Fruit fly (Drosophila melanogaster): ENCODE data around the gene Ada1-2.
A peak's percentile ranks its signal among the peaks of the same experiment; 100 is the strongest.
"Not testable (repeated sequence)": the region's sequence is repeated elsewhere in the genome, so short reads cannot be mapped to it uniquely, and the experiment has no call there.

Gene Ada1-2

dm6 chr2L:11970343-11970742 is 22.4 kb upstream of the Ada1-2 start:
- no peak for TF ChIP-seq Dll (optimal IDR thresholded peaks at IDR 0.05)
- no peak for TF ChIP-seq pan (optimal IDR thresholded peaks at IDR 0.05)
- TF ChIP-seq psq (optimal IDR thresholded peaks at IDR 0.05) = no peak
- TF ChIP-seq EcR (GFP tag; optimal IDR thresholded peaks at IDR 0.05) = no peak
- TF ChIP-seq usp (GFP tag; optimal IDR thresholded peaks at IDR 0.05) = no peak
- no peak for TF ChIP-seq CG8478 (optimal IDR thresholded peaks at IDR 0.05)

- no peak for TF ChIP-seq psq (optimal IDR thresholded peaks at IDR 0.05)
- TF ChIP-seq pan (optimal IDR thresholded peaks at IDR 0.05) = no peak
- peak; percentile 75 for TF ChIP-seq Dll (optimal IDR thresholded peaks at IDR 0.05)
- peak; percentile 84 for TF ChIP-seq CG8478 (optimal IDR thresholded peaks at IDR 0.05)
- TF ChIP-seq usp (GFP tag; optimal IDR thresholded peaks at IDR 0.05) = no peak
- TF ChIP-seq EcR (GFP tag; optimal IDR thresholded peaks at IDR 0.05) = no peak
Observed at dm6 chr2L:11970853-11971397, 21.8 kb upstream of the Ada1-2 start.

- TF ChIP-seq pan (optimal IDR thresholded peaks at IDR 0.05) (no peak), EcR (GFP tag; optimal IDR thresholded peaks at IDR 0.05) (no peak), Dll (optimal IDR thresholded peaks at IDR 0.05) (no peak), CG8478 (optimal IDR thresholded peaks at IDR 0.05) (no peak), psq (optimal IDR thresholded peaks at IDR 0.05) (no peak), usp (GFP tag; optimal IDR thresholded peaks at IDR 0.05) (no peak)
Observed at dm6 chr2L:11973145-11973738, 19.5 kb upstream of the Ada1-2 start.

- no peak for TF ChIP-seq CG8478 (optimal IDR thresholded peaks at IDR 0.05)
- no peak for TF ChIP-seq EcR (GFP tag; optimal IDR thresholded peaks at IDR 0.05)
Observed at dm6 chr2L:11976955-11977354, 15.7 kb upstream of the Ada1-2 start.

dm6 chr2L:11977721-11978120 is 15.0 kb upstream of the Ada1-2 start:
- TF ChIP-seq Dll (optimal IDR thresholded peaks at IDR 0.05) = no peak
- TF ChIP-seq EcR (GFP tag; optimal IDR thresholded peaks at IDR 0.05) = no peak
- no peak for TF ChIP-seq usp (GFP tag; optimal IDR thresholded peaks at IDR 0.05)
- TF ChIP-seq psq (optimal IDR thresholded peaks at IDR 0.05) = no peak
- TF ChIP-seq pan (optimal IDR thresholded peaks at IDR 0.05) = no peak
- TF ChIP-seq CG8478 (optimal IDR thresholded peaks at IDR 0.05) = no peak

- TF ChIP-seq usp (GFP tag; optimal IDR thresholded peaks at IDR 0.05) (no peak), psq (optimal IDR thresholded peaks at IDR 0.05) (no peak), pan (optimal IDR thresholded peaks at IDR 0.05) (no peak), EcR (GFP tag; optimal IDR thresholded peaks at IDR 0.05) (no peak), Dll (optimal IDR thresholded peaks at IDR 0.05) (no peak), CG8478 (optimal IDR thresholded peaks at IDR 0.05) (no peak)
Observed at dm6 chr2L:11980075-11980474, 12.6 kb upstream of the Ada1-2 start.

dm6 chr2L:11981210-11981609 is 11.5 kb upstream of the Ada1-2 start, which contains the start of gene CG16965:
Gene CG16965, plus strand, starts transcription at chr2L:11981591.
- TF ChIP-seq CG8478 (optimal IDR thresholded peaks at IDR 0.05) = no peak
- TF ChIP-seq pan (optimal IDR thresholded peaks at IDR 0.05) = no peak
- no peak for TF ChIP-seq EcR (GFP tag; optimal IDR thresholded peaks at IDR 0.05)
- no peak for TF ChIP-seq psq (optimal IDR thresholded peaks at IDR 0.05)
- no peak for TF ChIP-seq Dll (optimal IDR thresholded peaks at IDR 0.05)
- TF ChIP-seq usp (GFP tag; optimal IDR thresholded peaks at IDR 0.05) = no peak

- TF ChIP-seq CG8478 (optimal IDR thresholded peaks at IDR 0.05) (no peak), Dll (optimal IDR thresholded peaks at IDR 0.05) (no peak), psq (optimal IDR thresholded peaks at IDR 0.05) (no peak), EcR (GFP tag; optimal IDR thresholded peaks at IDR 0.05) (no peak)
Observed at dm6 chr2L:11987945-11988344, 4.8 kb upstream of the Ada1-2 start, which contains the start of the genes CG6686 and CG34163. Gene CG6686, minus strand, starts transcription at chr2L:11988039. Gene CG34163, plus strand, starts transcription at chr2L:11988270.

- TF ChIP-seq EcR (GFP tag; optimal IDR thresholded peaks at IDR 0.05) (no peak), CG8478 (optimal IDR thresholded peaks at IDR 0.05) (no peak), Dll (optimal IDR thresholded peaks at IDR 0.05) (no peak), psq (optimal IDR thresholded peaks at IDR 0.05) (no peak), pan (optimal IDR thresholded peaks at IDR 0.05) (no peak), usp (GFP tag; optimal IDR thresholded peaks at IDR 0.05) (no peak)
Observed at dm6 chr2L:11989210-11989609, 3.5 kb upstream of the Ada1-2 start.

dm6 chr2L:11989729-11990128 is 3.0 kb upstream of the Ada1-2 start, which contains the start of the genes zuc and dgt2:
Gene zuc, minus strand, starts transcription at chr2L:11989882.
Gene dgt2, plus strand, starts transcription at chr2L:11989936.
- no peak for TF ChIP-seq EcR (GFP tag; optimal IDR thresholded peaks at IDR 0.05)
- no peak for TF ChIP-seq usp (GFP tag; optimal IDR thresholded peaks at IDR 0.05)
- TF ChIP-seq CG8478 (optimal IDR thresholded peaks at IDR 0.05) = no peak
- TF ChIP-seq Dll (optimal IDR thresholded peaks at IDR 0.05) = no peak
- TF ChIP-seq psq (optimal IDR thresholded peaks at IDR 0.05) = no peak
- no peak for TF ChIP-seq pan (optimal IDR thresholded peaks at IDR 0.05)

- TF ChIP-seq psq (optimal IDR thresholded peaks at IDR 0.05) (no peak), Dll (optimal IDR thresholded peaks at IDR 0.05) (no peak), usp (GFP tag; optimal IDR thresholded peaks at IDR 0.05) (no peak), EcR (GFP tag; optimal IDR thresholded peaks at IDR 0.05) (no peak), pan (optimal IDR thresholded peaks at IDR 0.05) (no peak), CG8478 (optimal IDR thresholded peaks at IDR 0.05) (no peak)
Observed at dm6 chr2L:11990458-11991065, 2.1 kb upstream of the Ada1-2 start, which contains the start of gene escl. Gene escl, plus strand, starts transcription at chr2L:11990927.

dm6 chr2L:11995332-11995790 is 2.7 kb downstream of the Ada1-2 start, which contains the start of the genes CG18789 and Qtzl:
Gene CG18789, minus strand, starts transcription at chr2L:11995432.
Gene Qtzl, plus strand, starts transcription at chr2L:11995740.
- TF ChIP-seq usp (GFP tag; optimal IDR thresholded peaks at IDR 0.05); CG8478 (optimal IDR thresholded peaks at IDR 0.05); psq (optimal IDR thresholded peaks at IDR 0.05): not testable (repeated sequence)
